Worm (Caenorhabditis elegans) whole organism, midembryonic: ENCODE results near the gene fmo-2.

ENCODE experiments used
- T22C8.4 ChIP-seq: fragments of 200-800 bp; sonication (Bioruptor generic); IDR thresholded peaks from 2 replicates; pipeline ENCODE4 v1.3.6; 2022; ENCODE audit warnings: missing genetic modification characterization, missing compliant biosample characterization
- flt-1 ChIP-seq: fragments of 200-800 bp; sonication (Bioruptor generic); IDR thresholded peaks from 2 replicates; pipeline ENCODE4 v1.3.6; 2022; ENCODE audit warnings: missing genetic modification characterization, missing compliant biosample characterization

DNA sequence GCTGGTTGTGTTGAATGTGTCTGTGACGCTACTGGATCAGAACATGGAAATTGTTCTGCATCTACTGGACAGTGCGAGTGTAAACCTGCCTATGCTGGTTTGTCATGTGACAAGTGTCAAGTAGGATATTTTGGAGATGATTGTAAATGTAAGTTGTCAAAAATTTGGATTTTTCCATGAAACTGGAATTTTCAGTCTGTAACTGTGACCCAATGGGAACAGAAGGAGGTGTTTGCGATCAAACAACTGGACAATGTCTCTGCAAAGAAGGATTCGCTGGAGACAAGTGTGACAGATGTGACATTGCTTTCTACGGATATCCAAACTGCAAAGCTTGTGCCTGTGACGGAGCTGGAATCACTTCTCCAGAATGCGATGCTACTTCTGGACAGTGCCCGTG, 13.8 kb upstream of the fmo-2 start:
- TF ChIP-seq T22C8.4 (GFP tag; lab: Robert Waterston, UW) = no peak
- TF ChIP-seq flt-1 (GFP tag; lab: Robert Waterston, UW) = no peak
